Worm (Caenorhabditis elegans): Measurements from ENCODE around the gene srg-59.

The srg-59 gene

DNA sequence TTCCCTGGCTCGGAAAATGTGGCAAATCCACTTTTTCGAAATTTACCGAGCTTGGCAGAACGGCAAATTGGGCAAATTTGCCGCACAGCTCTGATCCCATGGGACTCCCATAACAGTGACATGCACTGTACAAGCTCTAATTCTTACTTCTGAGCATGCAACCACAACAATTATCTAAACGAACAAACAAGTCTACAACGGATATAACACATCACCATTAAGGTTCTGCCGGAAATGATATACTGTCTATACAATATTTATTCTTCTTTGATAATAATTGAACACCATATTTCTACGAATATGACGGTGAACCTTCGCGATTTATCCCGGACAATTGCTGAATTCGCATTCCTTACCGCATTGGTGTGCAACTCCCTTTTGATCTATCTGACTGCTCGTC lies 3.1 kb upstream of the srg-59 start, which contains the start of gene str-33:
Gene str-33, plus strand, starts transcription at position 301 of the 400 bp plus-strand sequence.
- TF ChIP-seq T22C8.4 (GFP tag; IDR thresholded peaks at IDR 0.05) (no peak), tab-1 (GFP tag; IDR thresholded peaks at IDR 0.05) (no peak), ztf-29 (GFP tag; IDR thresholded peaks at IDR 0.05) (no peak), klf-2 (GFP tag; conservative IDR thresholded peaks at IDR 0.05) (no peak), ztf-23 (GFP tag; IDR thresholded peaks at IDR 0.05) (no peak), flt-1 (GFP tag; IDR thresholded peaks at IDR 0.05) (no peak), ref-1 (GFP tag; conservative IDR thresholded peaks at IDR 0.05) (no peak), med-1 (GFP tag; optimal IDR thresholded peaks at IDR 0.05; ENCODE audit: insufficient read depth) (no peak), cog-1 (tag; optimal IDR thresholded peaks at IDR 0.05) (no peak)

ce11 chrV:2727101-2727500 lies 2.0 kb upstream of the srg-59 start, which contains the start of gene str-13:
TSS of gene str-13 (minus strand) at chrV:2727201.
- TF ChIP-seq klf-2 (GFP tag; conservative IDR thresholded peaks at IDR 0.05) (no peak), ztf-23 (GFP tag; IDR thresholded peaks at IDR 0.05) (no peak), flt-1 (GFP tag; IDR thresholded peaks at IDR 0.05) (no peak), med-1 (GFP tag; optimal IDR thresholded peaks at IDR 0.05; ENCODE audit: insufficient read depth) (no peak), ztf-29 (GFP tag; IDR thresholded peaks at IDR 0.05) (no peak)

DNA sequence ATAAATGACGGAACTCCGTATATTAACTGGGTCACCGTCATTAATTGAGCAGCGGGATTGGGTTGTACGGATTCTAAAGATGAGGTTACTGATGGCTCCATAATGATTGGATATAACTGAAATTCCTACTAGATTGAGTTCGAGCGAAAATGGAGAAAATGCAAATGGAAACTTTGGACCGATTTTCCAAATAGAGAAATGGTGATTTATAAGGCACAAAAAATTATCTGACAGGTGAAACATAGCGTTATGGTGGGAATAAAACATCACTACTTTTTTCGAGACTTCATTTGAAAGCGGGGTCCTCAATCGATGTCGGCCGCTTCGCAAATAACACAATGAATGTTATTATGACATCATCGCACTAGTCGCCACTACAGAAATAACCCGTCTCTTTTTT lies 2.6 kb downstream of the srg-59 start, which contains the start of gene srg-60:
Gene srg-60, minus strand, starts transcription at position 101 of the 400 bp plus-strand sequence.
- TF ChIP-seq cog-1 (tag; optimal IDR thresholded peaks at IDR 0.05) (no peak), T22C8.4 (GFP tag; IDR thresholded peaks at IDR 0.05) (no peak), tab-1 (GFP tag; IDR thresholded peaks at IDR 0.05) (no peak), ztf-23 (GFP tag; IDR thresholded peaks at IDR 0.05) (no peak), flt-1 (GFP tag; IDR thresholded peaks at IDR 0.05) (no peak), ref-1 (GFP tag; conservative IDR thresholded peaks at IDR 0.05) (no peak), ztf-29 (GFP tag; IDR thresholded peaks at IDR 0.05) (no peak)

DNA sequence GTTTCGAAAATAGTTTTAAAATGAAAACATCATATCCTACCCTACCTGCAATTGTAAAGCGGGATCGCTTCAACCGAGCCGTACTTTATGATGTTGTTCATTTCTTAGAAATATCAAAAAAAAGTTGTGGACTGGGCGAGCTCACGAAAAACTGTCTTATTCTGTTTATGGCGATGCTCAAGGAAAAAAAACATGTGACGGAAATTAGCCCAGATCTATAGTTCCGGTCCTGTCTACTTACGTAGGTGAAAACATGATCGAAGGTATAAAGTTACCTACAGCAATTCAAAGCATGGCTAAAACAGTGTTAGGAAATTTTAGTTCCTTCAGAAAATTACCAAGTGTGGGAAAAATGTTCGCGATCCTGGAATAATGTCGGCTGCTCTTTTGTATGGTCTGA lies 4.4 kb downstream of the srg-59 start, which contains the start of gene srt-27:
Gene srt-27, minus strand, starts transcription at position 101 of the 400 bp plus-strand sequence.
- TF ChIP-seq ztf-29 (GFP tag; IDR thresholded peaks at IDR 0.05) (no peak), flt-1 (GFP tag; IDR thresholded peaks at IDR 0.05) (no peak), tab-1 (GFP tag; IDR thresholded peaks at IDR 0.05) (no peak)

DNA sequence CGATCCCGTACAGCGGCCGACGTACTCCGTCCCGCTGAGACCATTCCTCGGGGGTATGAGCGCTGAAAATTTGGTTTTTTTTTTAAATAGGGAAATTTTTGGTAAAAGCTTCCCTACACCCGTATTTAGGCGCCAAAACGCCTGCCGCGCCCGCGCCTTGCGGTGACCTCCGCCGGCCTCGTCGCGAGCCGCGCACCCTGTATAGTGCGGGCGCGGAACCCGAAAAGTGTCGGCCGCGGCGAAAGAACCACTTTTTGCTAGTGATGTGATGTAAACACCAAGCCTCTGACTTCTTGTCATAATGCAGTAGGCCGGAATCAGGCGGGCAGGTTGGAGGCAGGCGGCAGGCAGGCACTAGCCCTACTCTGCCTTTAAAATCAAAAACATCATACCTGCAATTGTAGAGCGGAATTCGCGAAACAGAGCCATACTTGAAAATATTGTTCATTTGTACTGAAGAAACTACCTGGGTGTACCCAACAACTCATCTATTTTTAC lies 6.4 kb downstream of the srg-59 start, which contains the start of gene srt-29:
Gene srt-29, minus strand, starts transcription at position 448 of the 498 bp plus-strand sequence.
- TF ChIP-seq cog-1 (tag; optimal IDR thresholded peaks at IDR 0.05) = no peak
- no peak for TF ChIP-seq T22C8.4 (GFP tag; IDR thresholded peaks at IDR 0.05)
- no peak for TF ChIP-seq ref-1 (GFP tag; conservative IDR thresholded peaks at IDR 0.05)
- TF ChIP-seq tab-1 (GFP tag; IDR thresholded peaks at IDR 0.05) = no peak
- TF ChIP-seq klf-2 (GFP tag; conservative IDR thresholded peaks at IDR 0.05) = no peak
- TF ChIP-seq med-1 (GFP tag; optimal IDR thresholded peaks at IDR 0.05; ENCODE audit: insufficient read depth) = no peak
- no peak for TF ChIP-seq ztf-23 (GFP tag; IDR thresholded peaks at IDR 0.05)
- TF ChIP-seq flt-1 (GFP tag; IDR thresholded peaks at IDR 0.05) = no peak
- TF ChIP-seq ztf-29 (GFP tag; IDR thresholded peaks at IDR 0.05) = no peak

DNA sequence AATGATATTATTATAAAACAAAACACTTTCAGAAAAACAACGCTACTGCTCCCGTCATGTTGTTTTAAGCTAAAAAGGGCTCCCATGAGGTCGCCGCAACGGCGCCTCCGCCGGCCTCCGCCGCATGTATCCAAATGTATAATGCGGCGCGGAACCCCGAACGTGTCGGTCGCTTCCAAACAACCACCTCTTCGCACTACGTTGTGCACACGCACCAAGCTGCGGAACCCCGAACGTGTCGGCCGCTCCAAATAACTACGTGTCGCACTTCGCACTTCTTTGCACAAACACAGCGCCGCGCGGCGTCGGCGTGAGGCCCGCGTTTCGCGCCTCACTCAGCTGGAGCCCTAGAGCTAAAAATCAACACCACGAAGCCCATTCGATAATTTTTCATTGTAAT lies 8.2 kb downstream of the srg-59 start:
- TF ChIP-seq ztf-23 (GFP tag; IDR thresholded peaks at IDR 0.05) = no peak
- no peak for TF ChIP-seq med-1 (GFP tag; optimal IDR thresholded peaks at IDR 0.05; ENCODE audit: insufficient read depth)
- TF ChIP-seq cog-1 (tag; optimal IDR thresholded peaks at IDR 0.05) = no peak
- TF ChIP-seq flt-1 (GFP tag; IDR thresholded peaks at IDR 0.05) = no peak
- no peak for TF ChIP-seq ref-1 (GFP tag; conservative IDR thresholded peaks at IDR 0.05)
- no peak for TF ChIP-seq tab-1 (GFP tag; IDR thresholded peaks at IDR 0.05)
- no peak for TF ChIP-seq ztf-29 (GFP tag; IDR thresholded peaks at IDR 0.05)
- no peak for TF ChIP-seq klf-2 (GFP tag; conservative IDR thresholded peaks at IDR 0.05)
- TF ChIP-seq T22C8.4 (GFP tag; IDR thresholded peaks at IDR 0.05) = no peak

- TF ChIP-seq ztf-23 (GFP tag; IDR thresholded peaks at IDR 0.05) (no peak), flt-1 (GFP tag; IDR thresholded peaks at IDR 0.05) (no peak), tab-1 (GFP tag; IDR thresholded peaks at IDR 0.05) (no peak), ztf-29 (GFP tag; IDR thresholded peaks at IDR 0.05) (no peak), cog-1 (tag; optimal IDR thresholded peaks at IDR 0.05) (no peak), ref-1 (GFP tag; conservative IDR thresholded peaks at IDR 0.05) (no peak), T22C8.4 (GFP tag; IDR thresholded peaks at IDR 0.05) (no peak), med-1 (GFP tag; optimal IDR thresholded peaks at IDR 0.05; ENCODE audit: insufficient read depth) (no peak), klf-2 (GFP tag; conservative IDR thresholded peaks at IDR 0.05) (no peak)
Observed at ce11 chrV:2713532-2713931, 11.6 kb downstream of the srg-59 start, which contains the start of gene srt-28. TSS of gene srt-28 (minus strand) at chrV:2713632.

ce11 chrV:2711429-2711828 lies 13.7 kb downstream of the srg-59 start, which contains the start of gene C24B9.3:
TSS of gene C24B9.3 (minus strand) at chrV:2711599.
- no peak for TF ChIP-seq ztf-23 (GFP tag; IDR thresholded peaks at IDR 0.05)
- TF ChIP-seq T22C8.4 (GFP tag; IDR thresholded peaks at IDR 0.05) = no peak
- TF ChIP-seq ztf-29 (GFP tag; IDR thresholded peaks at IDR 0.05) = no peak
- no peak for TF ChIP-seq med-1 (GFP tag; optimal IDR thresholded peaks at IDR 0.05; ENCODE audit: insufficient read depth)
- TF ChIP-seq cog-1 (tag; optimal IDR thresholded peaks at IDR 0.05) = no peak
- no peak for TF ChIP-seq flt-1 (GFP tag; IDR thresholded peaks at IDR 0.05)
- TF ChIP-seq ref-1 (GFP tag; conservative IDR thresholded peaks at IDR 0.05) = no peak
- no peak for TF ChIP-seq tab-1 (GFP tag; IDR thresholded peaks at IDR 0.05)
- TF ChIP-seq klf-2 (GFP tag; conservative IDR thresholded peaks at IDR 0.05) = no peak

DNA sequence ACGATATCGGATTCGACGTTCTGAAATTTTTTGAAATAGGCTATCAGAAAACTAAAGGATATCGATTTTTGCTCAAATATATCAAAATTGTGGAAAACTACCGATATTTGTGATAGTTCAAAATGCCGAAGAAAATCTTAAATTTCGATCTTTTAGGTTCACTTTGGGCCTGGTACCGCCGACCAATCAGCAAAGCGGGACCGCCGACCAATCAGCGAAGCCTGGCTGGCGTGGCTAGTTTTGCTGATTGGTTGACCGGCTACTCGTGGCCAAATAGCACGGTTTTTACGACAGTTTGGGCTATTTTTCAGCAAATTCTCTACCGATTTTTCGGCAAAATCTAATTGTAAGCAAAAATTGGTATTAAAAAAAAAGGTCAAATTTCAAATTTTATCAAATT lies 14.9 kb downstream of the srg-59 start:
- TF ChIP-seq flt-1 (GFP tag; IDR thresholded peaks at IDR 0.05) (no peak), tab-1 (GFP tag; IDR thresholded peaks at IDR 0.05) (no peak), ztf-23 (GFP tag; IDR thresholded peaks at IDR 0.05) (no peak), med-1 (GFP tag; optimal IDR thresholded peaks at IDR 0.05; ENCODE audit: insufficient read depth) (no peak), ztf-29 (GFP tag; IDR thresholded peaks at IDR 0.05) (no peak), T22C8.4 (GFP tag; IDR thresholded peaks at IDR 0.05) (no peak)

DNA sequence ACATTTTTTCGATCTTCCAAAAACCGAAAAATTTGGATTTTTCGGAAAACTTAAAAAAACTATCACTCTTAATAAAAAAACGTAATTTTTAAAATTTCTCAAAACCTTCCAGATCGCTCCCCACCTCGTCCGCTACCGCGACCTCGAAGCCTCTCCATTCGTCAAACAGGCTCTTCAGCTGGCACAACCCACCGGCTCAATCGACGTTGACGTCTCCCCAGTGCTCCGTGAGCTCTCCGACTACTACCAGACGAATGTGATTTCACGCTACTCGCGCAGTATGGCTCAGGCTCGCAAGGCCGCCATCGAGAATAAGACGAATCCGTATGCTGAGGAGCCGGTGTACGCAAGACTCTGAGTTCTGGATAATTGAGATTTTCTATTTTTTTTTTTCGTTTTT lies 18.7 kb downstream of the srg-59 start:
- TF ChIP-seq med-1 (GFP tag; optimal IDR thresholded peaks at IDR 0.05; ENCODE audit: insufficient read depth) (no peak), T22C8.4 (GFP tag; IDR thresholded peaks at IDR 0.05) (no peak), ztf-29 (GFP tag; IDR thresholded peaks at IDR 0.05) (no peak), ref-1 (GFP tag; conservative IDR thresholded peaks at IDR 0.05) (no peak), klf-2 (GFP tag; conservative IDR thresholded peaks at IDR 0.05) (no peak), tab-1 (GFP tag; IDR thresholded peaks at IDR 0.05) (no peak), flt-1 (GFP tag; IDR thresholded peaks at IDR 0.05) (no peak), ztf-23 (GFP tag; IDR thresholded peaks at IDR 0.05) (no peak), cog-1 (tag; optimal IDR thresholded peaks at IDR 0.05) (no peak)
